Worm (Caenorhabditis elegans) whole organism, young adult: ENCODE data around the gene scl-5.

ENCODE experiments used
- bed-2 ChIP-seq: fragments of 200-800 bp; sonication (Bioruptor generic); IDR thresholded peaks from 2 replicates; pipeline ENCODE4 v1.3.6; 2022; ENCODE audit warnings: missing genetic modification reagents, missing genetic modification characterization, missing compliant biosample characterization
- dox-1 ChIP-seq: fragments of 200-800 bp; sonication (Bioruptor generic); IDR thresholded peaks from 2 replicates; pipeline ENCODE4 v1.3.6; 2022; ENCODE audit warnings: missing genetic modification reagents, missing genetic modification characterization, missing compliant biosample characterization
- let-607 ChIP-seq, 2 experiments: fragments of 200-800 bp in 1 of 2; sonication (Bioruptor generic) in 1 of 2; sonication (generic microtip) in 1 of 2; optimal IDR thresholded peaks; 2 replicates each; lab custom pipeline; 2016 to 2018; ENCODE audit warnings: mild to moderate bottlenecking in 2 of 2, missing compliant biosample characterization in 2 of 2, missing genetic modification characterization in 2 of 2, moderate library complexity in 2 of 2, missing genotype in 1 of 2
- madf-3 ChIP-seq: fragments of 200-800 bp; sonication (Bioruptor generic); IDR thresholded peaks from 2 replicates; pipeline ENCODE4 v1.3.6; 2022; ENCODE audit warnings: missing genetic modification reagents, missing genetic modification characterization, missing compliant biosample characterization
- mxl-1 ChIP-seq: sonication (generic microtip); optimal IDR thresholded peaks from 2 replicates; lab custom pipeline; 2016; ENCODE audit warnings: missing genetic modification characterization, missing compliant biosample characterization
- pha-4 ChIP-seq: fragments of 150-350 bp; sonication (generic microtip); optimal IDR thresholded peaks from 2 replicates; lab custom pipeline; 2014; ENCODE audit warnings: missing biosample characterization, missing genetic modification reagents, missing genetic modification characterization
- sea-2 ChIP-seq: fragments of 200-800 bp; sonication (Bioruptor generic); IDR thresholded peaks from 2 replicates; pipeline ENCODE4 v1.3.6; 2022; ENCODE audit warnings: missing genetic modification characterization, missing compliant biosample characterization
- snpc-4 ChIP-seq, 5 experiments: fragments of 150-350 bp in 1 of 5; sonication (generic microtip) in 4 of 5; optimal IDR thresholded peaks; 2 replicates each; lab custom pipeline; 2014 to 2018; ENCODE audit warnings: missing genetic modification characterization in 5 of 5, missing biosample characterization in 3 of 5, antibody characterized with exemption in 2 of 5, mild to moderate bottlenecking in 2 of 5, missing compliant biosample characterization in 2 of 5, missing genotype in 2 of 5, moderate library complexity in 2 of 5, missing genetic modification reagents in 1 of 5

ce11 chrIV:13041486-13041885 is 22.3 kb upstream of the scl-5 start:
- TF ChIP-seq dox-1 (no peak), sea-2 (GFP tag; lab: Robert Waterston, UW) (no peak), madf-3 (GFP tag; lab: Robert Waterston, UW) (no peak), mxl-1 (tag; lab: Kevin White, UChicago) (no peak), bed-2 (no peak), pha-4 (no peak), let-607 (tag; optimal IDR thresholded peaks at IDR 0.05; lab: Kevin White, UChicago) (no peak), snpc-4 (GFP tag; optimal IDR thresholded peaks at IDR 0.05; lab: Kevin White, UChicago) (no peak), snpc-4 (tag; optimal IDR thresholded peaks at IDR 0.05; lab: Kevin White, UChicago) (no peak)
